Worm (Caenorhabditis elegans): ENCODE results near the gene fbxb-26.

fbxb-26 gene

ce11 chrII:1728253-1728652 lies 45.9 kb downstream of the fbxb-26 start, which contains the start of gene btb-9:
btb-9 (plus strand) TSS chrII:1728506.
- TF ChIP-seq snpc-4 (tag; optimal IDR thresholded peaks at IDR 0.05) (no peak), Y116A8C.19 (tag; optimal IDR thresholded peaks at IDR 0.05; ENCODE audit: borderline replicate concordance) (no peak), nhr-28 (tag; optimal IDR thresholded peaks at IDR 0.05) (no peak), dpl-1 (GFP tag; optimal IDR thresholded peaks at IDR 0.05) (no peak), lin-35 (GFP tag; optimal IDR thresholded peaks at IDR 0.05) (peak in 1 of 2 experiments; percentile 28), nhr-20 (tag; optimal IDR thresholded peaks at IDR 0.05) (no peak), pqm-1 (tag; optimal IDR thresholded peaks at IDR 0.05) (peak; percentile 26), swsn-7 (tag; optimal IDR thresholded peaks at IDR 0.05) (no peak), ces-1 (GFP tag; optimal IDR thresholded peaks at IDR 0.05) (no peak), lin-13 (GFP tag; optimal IDR thresholded peaks at IDR 0.05) (no peak), nhr-19 (GFP tag; conservative IDR thresholded peaks at IDR 0.05) (no peak), zip-4 (GFP tag; optimal IDR thresholded peaks at IDR 0.05) (no peak), ceh-88 (GFP tag; IDR thresholded peaks at IDR 0.05) (no peak), lsy-2 (tag; optimal IDR thresholded peaks at IDR 0.05) (no peak), efl-1 (optimal IDR thresholded peaks at IDR 0.05) (no peak), efl-1 (GFP tag; optimal IDR thresholded peaks at IDR 0.05 in 1 of 2) (no peak), nhr-47 (tag; optimal IDR thresholded peaks at IDR 0.05) (no peak), unc-98 (GFP tag; IDR thresholded peaks at IDR 0.05) (no peak), elt-2 (tag; optimal IDR thresholded peaks at IDR 0.05) (peak; percentile 86)

ce11 chrII:1730103-1730502 lies 47.8 kb downstream of the fbxb-26 start, which contains the start of gene ceh-81:
ceh-81 (plus strand) TSS chrII:1730403.
- TF ChIP-seq unc-30 (tag; optimal IDR thresholded peaks at IDR 0.05), result no peak
- no peak for TF ChIP-seq sptf-1 (tag; optimal IDR thresholded peaks at IDR 0.05)
- TF ChIP-seq nhr-76 (tag; optimal IDR thresholded peaks at IDR 0.05), result no peak
- no peak for TF ChIP-seq fkh-8 (tag; optimal IDR thresholded peaks at IDR 0.05)
- TF ChIP-seq C04F5.9 (tag; optimal IDR thresholded peaks at IDR 0.05), result no peak
- no peak for TF ChIP-seq egl-13 (tag; optimal IDR thresholded peaks at IDR 0.05)
- no peak for TF ChIP-seq ceh-88 (GFP tag; IDR thresholded peaks at IDR 0.05)
- TF ChIP-seq snpc-4 (tag; optimal IDR thresholded peaks at IDR 0.05), result no peak
- TF ChIP-seq ets-5 (GFP tag; IDR thresholded peaks at IDR 0.05), result no peak
- TF ChIP-seq nhr-237 (tag; optimal IDR thresholded peaks at IDR 0.05), result no peak
- TF ChIP-seq dsc-1 (tag; optimal IDR thresholded peaks at IDR 0.05), result no peak
- no peak for TF ChIP-seq mef-2 (tag; optimal IDR thresholded peaks at IDR 0.05)
- no peak for TF ChIP-seq skn-1 (tag; optimal IDR thresholded peaks at IDR 0.05)

DNA sequence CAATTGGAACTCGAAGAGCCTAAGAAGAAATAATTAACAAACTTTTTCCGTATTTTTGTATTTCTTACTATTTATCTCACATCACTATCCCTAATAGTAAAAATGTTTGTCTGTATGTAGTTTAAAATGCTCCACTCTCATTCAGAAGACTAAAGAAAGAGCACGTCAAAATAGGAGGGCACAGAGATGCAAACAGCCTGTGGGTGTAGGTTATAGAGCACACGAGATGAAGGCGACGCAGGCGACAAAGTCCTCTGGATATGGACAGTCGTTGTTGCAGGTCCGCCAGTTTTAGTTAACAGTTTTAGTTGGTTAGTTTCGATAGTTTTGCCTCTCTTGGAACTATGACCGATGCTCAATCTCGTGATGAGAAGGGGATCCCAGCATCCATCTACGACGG lies 49.6 kb downstream of the fbxb-26 start, which contains the start of gene ceh-82:
Gene ceh-82 (plus strand): TSS at position 301 of the 400 bp plus-strand sequence.
- no peak for TF ChIP-seq ceh-90 (tag; optimal IDR thresholded peaks at IDR 0.05)
- TF ChIP-seq fos-1 (tag; optimal IDR thresholded peaks at IDR 0.05), result no peak
- no peak for TF ChIP-seq unc-130 (tag; optimal IDR thresholded peaks at IDR 0.05)
- no peak for TF ChIP-seq mef-2 (tag; optimal IDR thresholded peaks at IDR 0.05)
- TF ChIP-seq swsn-7 (tag; optimal IDR thresholded peaks at IDR 0.05), result no peak
- no peak for TF ChIP-seq elt-3 (tag; optimal IDR thresholded peaks at IDR 0.05)
- TF ChIP-seq efl-1 (optimal IDR thresholded peaks at IDR 0.05), result no peak
- TF ChIP-seq efl-1 (GFP tag; optimal IDR thresholded peaks at IDR 0.05 in 1 of 2), result no peak
- TF ChIP-seq nhr-90 (tag; optimal IDR thresholded peaks at IDR 0.05; ENCODE audit: poor library complexity), result no peak
- no peak for TF ChIP-seq ztf-11 (tag; optimal IDR thresholded peaks at IDR 0.05)

All from whole organism, L1 larva.